Worm (Caenorhabditis elegans) whole organism, late embryonic: ENCODE data around the gene srh-244.

Experiments
- C08G9.2 ChIP-seq: sonication (generic microtip); optimal IDR thresholded peaks from 2 replicates; lab custom pipeline; 2016; ENCODE audit warnings: mild to moderate bottlenecking, missing genetic modification characterization, moderate library complexity, missing compliant biosample characterization
- Y22D7AL.16 ChIP-seq: sonication (generic microtip); optimal IDR thresholded peaks from 2 replicates; lab custom pipeline; 2016; ENCODE audit warnings: missing genetic modification characterization, missing compliant biosample characterization
- ceh-14 ChIP-seq: sonication (generic microtip); optimal IDR thresholded peaks from 2 replicates; lab custom pipeline; 2016; ENCODE audit warnings: missing genotype, missing genetic modification characterization, missing compliant biosample characterization
- ceh-22 ChIP-seq: sonication (generic microtip); optimal IDR thresholded peaks from 2 replicates; lab custom pipeline; 2017; ENCODE audit warnings: missing biosample characterization, missing genetic modification characterization
- ceh-31 ChIP-seq: sonication (generic microtip); optimal IDR thresholded peaks from 2 replicates; lab custom pipeline; 2016; ENCODE audit warnings: missing genetic modification characterization, missing compliant biosample characterization
- ceh-45 ChIP-seq: fragments of 200-800 bp; sonication (Bioruptor generic); IDR thresholded peaks from 2 replicates; pipeline ENCODE4 v1.3.6; 2022; ENCODE audit warnings: missing genetic modification reagents, missing genetic modification characterization, missing compliant biosample characterization
- elt-2 ChIP-seq: sonication (generic microtip); optimal IDR thresholded peaks from 2 replicates; lab custom pipeline; 2016; ENCODE audit warnings: missing genetic modification reagents, missing genetic modification characterization, missing compliant biosample characterization
- ets-4 ChIP-seq: sonication (generic microtip); optimal IDR thresholded peaks from 2 replicates; lab custom pipeline; 2016; ENCODE audit warnings: missing genetic modification characterization, missing compliant biosample characterization
- hlh-15 ChIP-seq: sonication (generic microtip); optimal IDR thresholded peaks from 2 replicates; lab custom pipeline; 2016; ENCODE audit warnings: missing genetic modification characterization, missing compliant biosample characterization
- syd-9 ChIP-seq: sonication (generic microtip); optimal IDR thresholded peaks from 2 replicates; lab custom pipeline; 2016; ENCODE audit warnings: mild to moderate bottlenecking, missing genetic modification characterization, moderate library complexity, missing compliant biosample characterization
- tbx-2 ChIP-seq: sonication (generic microtip); optimal IDR thresholded peaks from 2 replicates; lab custom pipeline; 2016; ENCODE audit warnings: missing genetic modification characterization, missing compliant biosample characterization
- unc-55 ChIP-seq: sonication (generic microtip); optimal IDR thresholded peaks from 2 replicates; lab custom pipeline; 2017; ENCODE audit warnings: missing biosample characterization, missing genetic modification reagents, missing genetic modification characterization
- unc-86 ChIP-seq: sonication (generic microtip); optimal IDR thresholded peaks from 2 replicates; lab custom pipeline; 2016; ENCODE audit warnings: missing genetic modification characterization, missing compliant biosample characterization

srh-244 gene

DNA sequence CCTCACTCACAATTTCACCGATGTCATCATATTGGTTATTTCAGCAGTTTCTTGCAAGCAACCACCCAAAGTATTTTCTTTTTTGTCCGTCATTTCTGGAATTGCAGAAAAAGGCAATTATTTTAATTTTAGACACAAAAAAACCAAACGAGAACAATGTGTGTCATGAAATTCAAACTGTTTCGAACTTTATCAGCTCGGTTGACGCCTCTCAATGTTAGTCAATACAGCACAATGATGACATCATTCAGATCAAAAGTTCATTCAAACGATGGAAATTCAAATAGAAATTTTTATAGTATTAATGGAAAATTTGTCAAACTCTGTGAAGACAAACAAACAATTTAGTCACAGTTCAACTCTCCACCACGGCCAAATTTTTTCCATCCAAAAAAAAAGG is 48.3 kb downstream of the srh-244 start, which contains the start of gene fbxa-105:
Gene fbxa-105, minus strand, starts transcription at position 97 of the 400 bp plus-strand sequence.
- no peak for TF ChIP-seq ets-4 (tag; lab: Kevin White, UChicago)
- TF ChIP-seq tbx-2: no peak
- TF ChIP-seq ceh-45 (GFP tag; lab: Robert Waterston, UW): no peak
- TF ChIP-seq hlh-15: no peak
- no peak for TF ChIP-seq C08G9.2
- no peak for TF ChIP-seq elt-2 (tag; lab: Kevin White, UChicago)
- TF ChIP-seq ceh-14 (tag; lab: Kevin White, UChicago): no peak
- no peak for TF ChIP-seq unc-86 (tag; lab: Kevin White, UChicago)
- TF ChIP-seq unc-55: no peak
- TF ChIP-seq syd-9 (tag; lab: Kevin White, UChicago): no peak
- TF ChIP-seq ceh-22: no peak
- no peak for TF ChIP-seq ceh-31
- no peak for TF ChIP-seq Y22D7AL.16 (tag; lab: Kevin White, UChicago)
